Worm (Caenorhabditis elegans): Measurements from ENCODE around the gene T19D12.9.

T19D12.9 gene

DNA sequence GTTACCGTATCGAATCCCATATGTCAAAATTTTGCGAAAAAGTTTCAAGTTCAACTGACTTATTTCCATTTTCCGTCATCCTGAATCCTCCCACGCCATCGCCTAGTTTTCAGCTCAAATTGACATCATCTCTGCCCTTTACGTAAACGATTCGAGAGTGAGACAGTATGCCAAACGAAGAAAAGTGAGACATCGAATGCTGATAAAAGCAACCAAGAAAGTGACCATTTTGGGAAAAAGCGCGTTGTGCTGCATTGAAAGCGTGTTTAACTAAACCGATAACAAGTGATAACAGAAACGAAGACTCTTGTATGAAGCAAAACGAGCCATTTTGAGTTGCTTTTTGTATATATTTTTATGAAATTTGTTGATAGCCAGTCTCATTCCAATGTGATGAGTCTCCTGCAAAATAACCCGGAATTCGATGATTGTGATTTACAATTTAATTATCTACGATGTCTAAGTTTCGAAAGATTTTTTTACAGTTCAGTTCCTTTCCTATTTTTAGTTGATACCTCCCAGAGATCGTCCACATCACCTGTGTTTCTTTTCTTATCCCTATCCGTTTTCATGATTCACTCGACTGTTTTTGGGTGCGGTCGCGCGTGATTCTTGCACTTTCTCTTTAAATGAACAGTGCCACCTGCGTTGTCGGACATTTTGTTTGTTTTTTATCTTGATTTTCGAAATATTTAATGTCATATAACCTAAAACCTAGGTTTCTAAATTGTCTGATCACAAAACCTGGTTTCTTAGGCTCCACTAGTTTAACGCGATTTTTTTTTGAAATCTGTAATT, 38.8 kb downstream of the T19D12.9 start:
- TF ChIP-seq nhr-11 (tag; optimal IDR thresholded peaks at IDR 0.05) (no peak), hlh-15 (tag; optimal IDR thresholded peaks at IDR 0.05) (no peak), ceh-45 (GFP tag; IDR thresholded peaks at IDR 0.05) (no peak), eyg-1 (tag; optimal IDR thresholded peaks at IDR 0.05) (no peak), ttx-3 (tag; optimal IDR thresholded peaks at IDR 0.05) (no peak), ceh-31 (tag; optimal IDR thresholded peaks at IDR 0.05) (no peak), pros-1 (tag; optimal IDR thresholded peaks at IDR 0.05) (no peak)

DNA sequence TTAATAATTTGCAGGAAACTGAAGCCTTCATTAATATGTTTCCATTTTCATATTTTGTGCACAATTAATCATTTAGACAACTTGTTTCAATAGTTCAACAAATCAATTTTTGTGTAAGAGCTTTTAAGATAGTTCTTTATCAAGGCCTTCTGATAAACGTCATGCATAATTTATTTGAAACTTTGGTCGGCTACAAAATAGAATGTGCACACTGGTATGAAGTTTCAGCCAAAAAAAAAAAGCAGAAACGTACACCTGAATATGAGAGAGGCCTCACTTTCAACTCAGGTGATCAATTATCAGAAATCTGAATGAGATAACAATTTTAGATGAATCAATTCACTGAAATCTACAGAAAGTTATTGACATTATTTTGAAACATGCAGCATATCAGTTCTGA, 39.7 kb downstream of the T19D12.9 start:
- TF ChIP-seq hlh-13 (GFP tag; optimal IDR thresholded peaks at IDR 0.05) (no peak), unc-55 (GFP tag; optimal IDR thresholded peaks at IDR 0.05) (no peak), ceh-22 (tag; optimal IDR thresholded peaks at IDR 0.05) (no peak), F13H6.1 (tag; optimal IDR thresholded peaks at IDR 0.05) (no peak), ceh-48 (tag; optimal IDR thresholded peaks at IDR 0.05) (no peak), pha-2 (tag; optimal IDR thresholded peaks at IDR 0.05) (no peak), zip-5 (tag; optimal IDR thresholded peaks at IDR 0.05) (no peak), K09A11.1 (tag; optimal IDR thresholded peaks at IDR 0.05; ENCODE audit: insufficient read depth) (no peak), ref-2 (tag; optimal IDR thresholded peaks at IDR 0.05) (no peak)

DNA sequence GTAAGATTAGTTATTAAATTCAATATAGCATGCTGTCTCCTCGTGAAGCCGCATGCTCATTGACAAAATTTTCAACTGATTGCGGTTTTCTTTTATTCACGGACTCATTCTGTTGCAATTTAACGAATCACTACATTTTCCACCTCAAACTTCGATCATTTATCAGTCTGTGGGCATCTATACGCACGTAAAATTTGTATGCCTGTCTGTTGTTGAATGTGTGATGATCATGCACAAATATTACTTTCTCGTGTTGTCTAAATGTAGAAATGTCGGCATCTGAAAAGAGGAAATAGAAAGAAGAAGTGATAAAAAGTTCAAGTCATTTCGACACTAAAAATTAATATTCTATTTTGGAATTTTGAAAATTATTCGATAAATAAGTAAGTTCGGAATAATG, 41.6 kb downstream of the T19D12.9 start:
- TF ChIP-seq hlh-6 (tag; optimal IDR thresholded peaks at IDR 0.05): no peak
- no peak for TF ChIP-seq T23F11.4 (GFP tag; optimal IDR thresholded peaks at IDR 0.05)
- TF ChIP-seq unc-55 (GFP tag; optimal IDR thresholded peaks at IDR 0.05): no peak
- no peak for TF ChIP-seq F13H6.1 (tag; optimal IDR thresholded peaks at IDR 0.05)
- TF ChIP-seq fax-1 (tag; optimal IDR thresholded peaks at IDR 0.05): no peak
- TF ChIP-seq pha-4 (tag; optimal IDR thresholded peaks at IDR 0.05): no peak

DNA sequence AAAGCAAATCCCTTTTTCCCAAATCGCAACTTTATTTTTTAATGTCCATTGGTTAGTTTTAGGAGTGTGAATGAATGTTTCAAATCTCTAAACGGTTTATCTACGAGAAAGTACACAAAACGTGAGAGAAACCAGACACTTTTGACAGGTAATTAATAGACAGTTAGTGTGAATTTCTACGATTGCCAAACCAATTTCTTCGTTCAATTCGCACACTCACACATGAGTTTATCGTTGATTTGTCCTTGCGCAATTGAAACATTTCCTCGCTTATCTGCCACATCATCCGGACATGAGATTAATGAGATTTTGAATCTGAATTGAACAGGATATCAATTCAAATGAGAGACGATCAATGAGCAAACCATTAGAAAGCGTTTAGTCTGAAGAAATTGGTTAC, 43.9 kb downstream of the T19D12.9 start:
- TF ChIP-seq dmd-4 (tag; optimal IDR thresholded peaks at IDR 0.05; ENCODE audit: borderline replicate concordance) (no peak), ref-2 (tag; optimal IDR thresholded peaks at IDR 0.05) (no peak), ceh-6 (GFP tag; optimal IDR thresholded peaks at IDR 0.05) (no peak), T23F11.4 (GFP tag; optimal IDR thresholded peaks at IDR 0.05) (no peak), elt-2 (tag; optimal IDR thresholded peaks at IDR 0.05) (no peak), hlh-30 (tag; optimal IDR thresholded peaks at IDR 0.05; ENCODE audit: insufficient read depth) (no peak), ceh-19 (GFP tag; optimal IDR thresholded peaks at IDR 0.05) (no peak), unc-42 (tag; optimal IDR thresholded peaks at IDR 0.05) (no peak), sox-4 (tag; optimal IDR thresholded peaks at IDR 0.05) (no peak), hlh-13 (GFP tag; optimal IDR thresholded peaks at IDR 0.05) (no peak), ceh-2 (tag; optimal IDR thresholded peaks at IDR 0.05) (no peak), lin-11 (tag; optimal IDR thresholded peaks at IDR 0.05) (no peak), Y22D7AL.16 (tag; optimal IDR thresholded peaks at IDR 0.05) (no peak), gmeb-2 (tag; optimal IDR thresholded peaks at IDR 0.05) (no peak), ahr-1 (tag; optimal IDR thresholded peaks at IDR 0.05) (no peak), unc-55 (GFP tag; optimal IDR thresholded peaks at IDR 0.05) (no peak), odd-2 (tag; optimal IDR thresholded peaks at IDR 0.05) (no peak)

DNA sequence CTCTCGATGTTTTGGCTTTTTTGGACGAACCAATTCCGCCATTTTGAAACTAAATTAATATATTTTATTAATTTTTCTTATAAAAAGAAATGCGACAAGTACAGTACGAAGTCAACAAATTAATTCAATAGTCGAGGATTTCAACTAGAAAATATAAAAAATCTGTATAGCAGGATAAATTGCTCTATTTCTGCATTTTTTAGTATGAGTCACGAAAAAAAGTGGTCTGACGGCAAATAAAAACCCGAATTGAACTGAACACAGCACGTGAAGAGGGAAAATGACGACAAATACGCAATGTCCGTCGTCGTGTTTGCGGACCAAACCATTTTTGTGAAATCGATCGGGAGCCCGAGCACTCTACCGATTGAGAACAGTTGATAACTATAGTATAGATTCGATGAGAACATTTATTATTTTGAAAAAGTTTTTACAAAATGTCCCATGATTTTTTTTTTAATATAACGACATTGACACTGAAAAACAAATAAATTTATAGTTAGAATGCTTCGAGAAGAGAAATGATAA, 44.8 kb downstream of the T19D12.9 start, which contains the start of gene epg-5:
Gene epg-5 (minus strand): TSS at position 51 of the 528 bp plus-strand sequence.
- peak; percentile 37 for TF ChIP-seq hlh-30 (tag; optimal IDR thresholded peaks at IDR 0.05; ENCODE audit: insufficient read depth)
- peak; percentile 38 for TF ChIP-seq ceh-48 (tag; optimal IDR thresholded peaks at IDR 0.05)
- TF ChIP-seq hlh-6 (tag; optimal IDR thresholded peaks at IDR 0.05): no peak
- no peak for TF ChIP-seq ceh-31 (tag; optimal IDR thresholded peaks at IDR 0.05)
- no peak for TF ChIP-seq ceh-30 (tag; optimal IDR thresholded peaks at IDR 0.05)
- no peak for TF ChIP-seq ceh-6 (GFP tag; optimal IDR thresholded peaks at IDR 0.05)

Data from whole organism, late embryonic.